Worm (Caenorhabditis elegans) whole organism, mixed stage, embryonic: ENCODE data around the gene R11G10.3.

ENCODE experiments used
- M03D4.4 ChIP-seq: sonication (generic microtip); optimal IDR thresholded peaks from 2 replicates; lab custom pipeline; 2017; ENCODE audit warnings: mild to moderate bottlenecking, missing genetic modification characterization, missing compliant biosample characterization
- bed-3 ChIP-seq: fragments of 200-800 bp; sonication (Bioruptor generic); optimal IDR thresholded peaks from 3 replicates; lab custom pipeline; 2018; ENCODE audit warnings: mild to moderate bottlenecking, missing genetic modification characterization, moderate library complexity, missing compliant biosample characterization
- blmp-1 ChIP-seq: fragments of 150-350 bp; optimal IDR thresholded peaks from 2 replicates; lab custom pipeline; 2014; ENCODE audit warnings: missing biosample characterization, missing genetic modification characterization
- ceh-39 ChIP-seq: fragments of 150-350 bp; optimal IDR thresholded peaks from 2 replicates; lab custom pipeline; 2014; ENCODE audit warnings: missing biosample characterization, missing genetic modification characterization
- ceh-43 ChIP-seq: fragments of 200-800 bp; sonication (Bioruptor generic); optimal IDR thresholded peaks from 2 replicates; lab custom pipeline; 2018; ENCODE audit warnings: mild to moderate bottlenecking, missing genetic modification characterization, moderate library complexity, missing compliant biosample characterization
- ceh-83 ChIP-seq: fragments of 200-800 bp; sonication (Bioruptor generic); optimal IDR thresholded peaks from 2 replicates; lab custom pipeline; 2018; ENCODE audit warnings: mild to moderate bottlenecking, missing genetic modification characterization, missing compliant biosample characterization
- ces-1 ChIP-seq: fragments of 150-350 bp; optimal IDR thresholded peaks from 2 replicates; lab custom pipeline; 2014; ENCODE audit warnings: missing biosample characterization, missing genetic modification reagents, missing genetic modification characterization
- cnd-1 ChIP-seq: fragments of 200-800 bp; sonication (Bioruptor generic); optimal IDR thresholded peaks from 2 replicates; lab custom pipeline; 2018; ENCODE audit warnings: mild to moderate bottlenecking, missing genetic modification characterization, missing compliant biosample characterization
- drap-1 ChIP-seq: fragments of 200-800 bp; sonication (Bioruptor generic); optimal IDR thresholded peaks from 3 replicates; lab custom pipeline; 2018; ENCODE audit warnings: mild to moderate bottlenecking, missing genetic modification characterization, missing compliant biosample characterization
- elt-1 ChIP-seq: sonication (generic microtip); optimal IDR thresholded peaks from 2 replicates; lab custom pipeline; 2017; ENCODE audit warnings: missing genetic modification characterization, mild to moderate bottlenecking, missing compliant biosample characterization, antibody characterized with exemption, moderate library complexity, borderline replicate concordance; ENCODE audit not compliant: insufficient read depth
- elt-3 ChIP-seq: fragments of 150-350 bp; optimal IDR thresholded peaks from 2 replicates; lab custom pipeline; 2014; ENCODE audit warnings: missing biosample characterization, missing genetic modification characterization
- flh-1 ChIP-seq: fragments of 200-800 bp; sonication (Bioruptor generic); optimal IDR thresholded peaks from 2 replicates; lab custom pipeline; 2018; ENCODE audit warnings: mild to moderate bottlenecking, missing genetic modification characterization, moderate library complexity, missing compliant biosample characterization
- ham-2 ChIP-seq: fragments of 200-800 bp; sonication (Bioruptor generic); optimal IDR thresholded peaks from 2 replicates; lab custom pipeline; 2018; ENCODE audit warnings: mild to moderate bottlenecking, missing genetic modification characterization, missing compliant biosample characterization
- hlh-1 ChIP-seq: fragments of 150-350 bp; optimal IDR thresholded peaks from 2 replicates; lab custom pipeline; 2014; ENCODE audit warnings: missing biosample characterization, missing genetic modification reagents, missing genetic modification characterization
- lin-13 ChIP-seq: fragments of 150-350 bp; optimal IDR thresholded peaks from 2 replicates; lab custom pipeline; 2014; ENCODE audit warnings: missing biosample characterization, missing genetic modification characterization
- lin-32 ChIP-seq: fragments of 200-800 bp; sonication (Bioruptor generic); optimal IDR thresholded peaks from 2 replicates; lab custom pipeline; 2018; ENCODE audit warnings: mild to moderate bottlenecking, missing genetic modification characterization, missing compliant biosample characterization
- lsy-2 ChIP-seq: fragments of 150-350 bp; optimal IDR thresholded peaks from 2 replicates; lab custom pipeline; 2014; ENCODE audit warnings: missing biosample characterization, missing genetic modification characterization
- mab-5 ChIP-seq: fragments of 150-350 bp; optimal IDR thresholded peaks from 2 replicates; lab custom pipeline; 2014; ENCODE audit warnings: missing biosample characterization, missing genetic modification characterization
- mep-1 ChIP-seq: fragments of 150-350 bp; optimal IDR thresholded peaks from 2 replicates; lab custom pipeline; 2017; ENCODE audit warnings: missing biosample characterization, missing genetic modification reagents, missing genetic modification characterization, inconsistent platforms
- mls-2 ChIP-seq: sonication (generic microtip); optimal IDR thresholded peaks from 2 replicates; lab custom pipeline; 2016; ENCODE audit warnings: mild to moderate bottlenecking, missing genetic modification characterization, moderate library complexity, missing compliant biosample characterization
- nhr-12 ChIP-seq: fragments of 150-350 bp; optimal IDR thresholded peaks from 2 replicates; lab custom pipeline; 2014; ENCODE audit warnings: missing biosample characterization, missing genetic modification characterization
- nhr-2 ChIP-seq: fragments of 150-350 bp; optimal IDR thresholded peaks from 2 replicates; lab custom pipeline; 2014; ENCODE audit warnings: missing biosample characterization, missing genetic modification characterization
- nhr-237 ChIP-seq: fragments of 150-350 bp; optimal IDR thresholded peaks from 2 replicates; lab custom pipeline; 2014; ENCODE audit warnings: missing biosample characterization, missing genetic modification characterization
- nhr-28 ChIP-seq: fragments of 150-350 bp; optimal IDR thresholded peaks from 2 replicates; lab custom pipeline; 2014; ENCODE audit warnings: missing biosample characterization, missing genetic modification characterization
- nhr-76 ChIP-seq: sonication (generic microtip); optimal IDR thresholded peaks from 2 replicates; lab custom pipeline; 2017; ENCODE audit warnings: missing biosample characterization, missing genetic modification characterization
- pha-4 ChIP-seq: fragments of 150-350 bp; optimal IDR thresholded peaks from 2 replicates; lab custom pipeline; 2018; ENCODE audit warnings: missing biosample characterization, missing genetic modification reagents, missing genetic modification characterization
- sem-2 ChIP-seq: fragments of 200-800 bp; sonication (Bioruptor generic); optimal IDR thresholded peaks from 2 replicates; lab custom pipeline; 2018; ENCODE audit warnings: mild to moderate bottlenecking, missing genetic modification characterization, missing compliant biosample characterization
- snpc-4 ChIP-seq: fragments of 150-350 bp; optimal IDR thresholded peaks from 2 replicates; lab custom pipeline; 2014; ENCODE audit warnings: missing biosample characterization, missing genetic modification characterization
- sptf-1 ChIP-seq: sonication (generic microtip); optimal IDR thresholded peaks from 2 replicates; lab custom pipeline; 2017; ENCODE audit warnings: mild to moderate bottlenecking, missing genetic modification characterization, moderate library complexity, missing compliant biosample characterization
- tbx-8 ChIP-seq: fragments of 200-800 bp; sonication (Bioruptor generic); optimal IDR thresholded peaks from 2 replicates; lab custom pipeline; 2018; ENCODE audit warnings: mild to moderate bottlenecking, missing genetic modification characterization, moderate library complexity, missing compliant biosample characterization
- unc-120 ChIP-seq: sonication (generic microtip); optimal IDR thresholded peaks from 2 replicates; lab custom pipeline; 2017; ENCODE audit warnings: missing genetic modification characterization, missing compliant biosample characterization; ENCODE audit not compliant: poor library complexity, severe bottlenecking
- unc-39 ChIP-seq: fragments of 150-350 bp; optimal IDR thresholded peaks from 2 replicates; lab custom pipeline; 2014; ENCODE audit warnings: missing biosample characterization, missing genetic modification characterization
- unc-62 ChIP-seq: fragments of 150-350 bp; optimal IDR thresholded peaks from 2 replicates; lab custom pipeline; 2014; ENCODE audit warnings: missing biosample characterization, missing genetic modification reagents, missing genetic modification characterization
- zip-8 ChIP-seq: fragments of 150-350 bp; optimal IDR thresholded peaks from 2 replicates; lab custom pipeline; 2014; ENCODE audit warnings: missing biosample characterization, missing genetic modification characterization
- ztf-11 ChIP-seq: fragments of 150-350 bp; optimal IDR thresholded peaks from 2 replicates; lab custom pipeline; 2014; ENCODE audit warnings: missing biosample characterization, missing genetic modification characterization

Gene R11G10.3

DNA sequence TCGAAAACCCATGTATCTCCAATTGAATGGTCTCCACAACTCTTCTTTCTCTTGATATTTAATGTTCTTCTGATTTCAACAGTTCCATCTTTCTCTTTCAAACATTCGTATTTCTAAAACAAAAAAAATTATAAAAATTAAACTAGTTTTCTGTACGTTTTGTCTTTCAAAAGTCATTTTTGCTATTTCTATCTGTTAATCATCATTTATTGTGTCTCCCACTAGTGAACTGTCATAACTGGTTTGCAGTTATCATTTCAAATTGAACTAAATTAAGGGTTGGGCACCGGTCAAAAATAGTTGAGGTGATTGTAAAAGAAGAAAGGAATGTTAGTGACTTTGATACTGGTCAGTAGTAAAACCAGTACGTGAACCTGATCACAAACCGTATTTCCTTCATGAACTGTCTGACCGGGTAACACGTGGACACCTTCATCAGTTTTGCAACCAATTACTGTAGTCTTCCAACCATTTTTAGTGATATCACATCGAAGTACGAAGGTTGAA lies 34.9 kb upstream of the R11G10.3 start:
- no peak for TF ChIP-seq nhr-12
- no peak for TF ChIP-seq lin-32 (GFP tag; lab: Kevin White, UChicago)
- TF ChIP-seq bed-3 (GFP tag; lab: Kevin White, UChicago): no peak
- no peak for TF ChIP-seq mab-5 (tag; lab: Kevin White, UChicago)
- TF ChIP-seq mep-1 (tag; lab: Kevin White, UChicago): no peak
- TF ChIP-seq tbx-8 (GFP tag; lab: Kevin White, UChicago): no peak
- no peak for TF ChIP-seq nhr-237
- no peak for TF ChIP-seq cnd-1 (tag; lab: Kevin White, UChicago)
- no peak for TF ChIP-seq mls-2 (tag; lab: Kevin White, UChicago)
- no peak for TF ChIP-seq unc-62 (GFP tag; lab: Kevin White, UChicago)
- TF ChIP-seq lsy-2 (tag; lab: Kevin White, UChicago): no peak
- no peak for TF ChIP-seq ceh-83 (GFP tag; lab: Kevin White, UChicago)

DNA sequence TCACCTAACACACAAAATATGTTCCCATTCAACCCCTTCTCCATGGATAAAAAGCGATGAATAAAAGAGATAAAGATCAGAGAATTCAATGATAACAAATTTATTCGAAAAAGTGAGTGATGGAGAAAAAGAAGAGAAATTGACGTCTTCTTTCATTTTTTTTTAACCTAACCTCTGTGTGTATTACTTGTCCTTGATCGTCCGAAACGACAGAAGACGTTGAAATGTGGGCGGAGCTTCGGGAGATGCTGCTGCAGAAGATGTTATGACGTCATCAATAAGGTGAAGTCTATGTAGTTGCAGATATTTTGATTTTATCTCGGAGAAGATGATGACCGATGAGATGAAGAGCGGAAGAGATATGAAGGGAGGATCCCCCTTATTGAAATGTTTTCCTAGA lies 33.5 kb upstream of the R11G10.3 start, which contains the start of gene T10G3.3:
T10G3.3 (minus strand) TSS at position 370 of the 400 bp plus-strand sequence.
- TF ChIP-seq zip-8 (tag; lab: Kevin White, UChicago): peak; percentile 74
- no peak for TF ChIP-seq mep-1 (tag; lab: Kevin White, UChicago)
- peak; percentile 85 for TF ChIP-seq elt-1
- TF ChIP-seq, all 35 proteins: peak for 2

DNA sequence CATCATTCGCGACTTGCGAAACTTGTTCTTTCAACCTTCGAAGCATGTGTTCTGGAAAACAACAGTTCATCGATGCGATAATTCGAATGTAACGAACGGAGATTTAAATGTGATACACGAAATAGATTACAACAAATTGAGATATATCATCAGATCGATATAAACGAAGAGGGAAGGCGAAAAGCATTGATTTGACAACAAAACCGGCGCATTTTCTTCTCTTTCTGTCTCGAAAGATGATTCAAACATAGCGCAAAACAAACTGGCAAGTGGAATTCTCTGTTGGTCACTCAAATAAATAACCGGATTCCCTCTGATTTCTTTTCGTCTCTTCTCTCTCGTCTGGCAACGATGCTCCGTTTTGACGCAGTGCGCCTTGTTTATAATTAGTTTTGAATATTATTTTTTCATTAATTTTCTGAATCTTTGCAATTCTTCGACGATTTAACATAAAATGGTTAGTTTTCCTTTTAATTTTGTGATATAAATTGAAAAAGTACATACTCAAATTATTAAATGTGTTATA lies 25.9 kb upstream of the R11G10.3 start, which contains the start of the genes eea-1 and gut-2:
eea-1 (minus strand) TSS at position 51 of the 526 bp plus-strand sequence.
gut-2 (plus strand) TSS at position 369 of the 526 bp plus-strand sequence.
- TF ChIP-seq sptf-1 (tag; lab: Kevin White, UChicago): no peak
- TF ChIP-seq unc-120 (tag; lab: Kevin White, UChicago): no peak
- TF ChIP-seq hlh-1: no peak
- TF ChIP-seq nhr-237: peak; percentile 25
- TF ChIP-seq ham-2 (GFP tag; lab: Kevin White, UChicago): no peak
- TF ChIP-seq M03D4.4: no peak
- no peak for TF ChIP-seq flh-1 (GFP tag; lab: Kevin White, UChicago)
- no peak for TF ChIP-seq ceh-39 (tag; lab: Kevin White, UChicago)
- no peak for TF ChIP-seq elt-3
- no peak for TF ChIP-seq sem-2 (GFP tag; lab: Kevin White, UChicago)
- no peak for TF ChIP-seq lin-13 (tag; lab: Kevin White, UChicago)
- TF ChIP-seq ceh-43 (GFP tag; lab: Kevin White, UChicago): no peak
- no peak for TF ChIP-seq nhr-2 (tag; lab: Kevin White, UChicago)
- TF ChIP-seq mep-1 (tag; lab: Kevin White, UChicago): peak; percentile 73
- TF ChIP-seq unc-39 (tag; lab: Kevin White, UChicago): no peak
- peak; percentile 90 for TF ChIP-seq ces-1 (GFP tag; lab: Kevin White, UChicago)
- TF ChIP-seq pha-4 (tag; lab: Kevin White, UChicago): peak; percentile 60
- TF ChIP-seq drap-1: no peak
- TF ChIP-seq cnd-1 (tag; lab: Kevin White, UChicago): no peak
- TF ChIP-seq ceh-83 (GFP tag; lab: Kevin White, UChicago): no peak
- TF ChIP-seq zip-8 (tag; lab: Kevin White, UChicago): no peak
- no peak for TF ChIP-seq snpc-4 (tag; lab: Kevin White, UChicago)
- no peak for TF ChIP-seq lin-32 (GFP tag; lab: Kevin White, UChicago)
- no peak for TF ChIP-seq elt-1
- peak; percentile 22 for TF ChIP-seq lsy-2 (tag; lab: Kevin White, UChicago)
- TF ChIP-seq tbx-8 (GFP tag; lab: Kevin White, UChicago): no peak
- TF ChIP-seq mls-2 (tag; lab: Kevin White, UChicago): no peak
- TF ChIP-seq bed-3 (GFP tag; lab: Kevin White, UChicago): no peak
- TF ChIP-seq blmp-1 (tag; lab: Kevin White, UChicago): no peak
- TF ChIP-seq unc-62 (GFP tag; lab: Kevin White, UChicago): no peak
- no peak for TF ChIP-seq nhr-76 (tag; lab: Kevin White, UChicago)
- no peak for TF ChIP-seq nhr-28 (tag; lab: Kevin White, UChicago)
- TF ChIP-seq nhr-12: no peak
- no peak for TF ChIP-seq mab-5 (tag; lab: Kevin White, UChicago)
- TF ChIP-seq ztf-11 (tag; lab: Kevin White, UChicago): no peak
- TF ChIP-seq, all 35 proteins: peak for 5
